Worm (Caenorhabditis elegans): Measurements from ENCODE around the gene panl-3.

panl-3 gene

DNA sequence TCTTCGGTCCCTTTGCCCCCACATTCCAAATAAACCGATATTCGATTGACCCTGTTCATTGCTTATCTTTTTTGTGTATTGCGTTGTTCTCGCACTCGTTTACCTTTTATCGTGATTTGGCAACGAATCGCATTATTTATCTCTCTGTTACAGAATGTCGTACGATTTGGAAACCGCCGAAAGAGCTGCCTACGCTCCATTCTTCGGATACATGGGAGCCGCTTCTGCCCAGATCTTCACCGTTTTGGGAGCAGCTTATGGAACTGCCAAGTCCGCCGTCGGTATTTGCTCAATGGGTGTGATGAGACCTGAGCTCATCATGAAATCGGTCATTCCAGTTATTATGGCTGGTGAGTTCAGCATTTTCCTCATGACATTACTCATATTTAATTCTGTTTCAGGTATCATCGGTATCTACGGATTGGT is 36.8 kb upstream of the panl-3 start, which contains the start of gene vha-2 (continued):
- no peak for TF ChIP-seq cey-2 (tag; optimal IDR thresholded peaks at IDR 0.05; ENCODE audit: borderline replicate concordance, insufficient read depth)
- no peak for TF ChIP-seq lim-7 (GFP tag; IDR thresholded peaks at IDR 0.05)
- no peak for TF ChIP-seq ceh-44 (GFP tag; IDR thresholded peaks at IDR 0.05)
- TF ChIP-seq mes-2 (tag; optimal IDR thresholded peaks at IDR 0.05; ENCODE audit: poor library complexity, severe bottlenecking) = peak; percentile 32
- peak in 1 of 2 experiments; percentile 9 for TF ChIP-seq daf-16 (GFP tag; optimal IDR thresholded peaks at IDR 0.05)
- peak; percentile 31 for TF ChIP-seq daf-16 (tag; optimal IDR thresholded peaks at IDR 0.05)
- TF ChIP-seq mep-1 (tag; optimal IDR thresholded peaks at IDR 0.05) = peak; percentile 7
- no peak for TF ChIP-seq Y75B8A.6 (GFP tag; IDR thresholded peaks at IDR 0.05)
- TF ChIP-seq hif-1 (tag; optimal IDR thresholded peaks at IDR 0.05) = no peak
- peak; percentile 31 for TF ChIP-seq dve-1 (tag; optimal IDR thresholded peaks at IDR 0.05; ENCODE audit: insufficient read depth)
- TF ChIP-seq ama-1 (optimal IDR thresholded peaks at IDR 0.05) = peak; percentile 90
- TF ChIP-seq spr-1 (tag; optimal IDR thresholded peaks at IDR 0.05) = peak; percentile 39
- TF ChIP-seq lin-1 (GFP tag; IDR thresholded peaks at IDR 0.05) = peak; percentile 61
- TF ChIP-seq tra-1 (GFP tag; IDR thresholded peaks at IDR 0.05) = peak; percentile 26; the same call in 1 of the 2 replicates
- TF ChIP-seq nhr-41 (GFP tag; IDR thresholded peaks at IDR 0.05) = no peak
- no peak for TF ChIP-seq mdl-1 (tag; optimal IDR thresholded peaks at IDR 0.05)
- peak; percentile 49 for TF ChIP-seq arid-1 (GFP tag; conservative IDR thresholded peaks at IDR 0.05)

DNA sequence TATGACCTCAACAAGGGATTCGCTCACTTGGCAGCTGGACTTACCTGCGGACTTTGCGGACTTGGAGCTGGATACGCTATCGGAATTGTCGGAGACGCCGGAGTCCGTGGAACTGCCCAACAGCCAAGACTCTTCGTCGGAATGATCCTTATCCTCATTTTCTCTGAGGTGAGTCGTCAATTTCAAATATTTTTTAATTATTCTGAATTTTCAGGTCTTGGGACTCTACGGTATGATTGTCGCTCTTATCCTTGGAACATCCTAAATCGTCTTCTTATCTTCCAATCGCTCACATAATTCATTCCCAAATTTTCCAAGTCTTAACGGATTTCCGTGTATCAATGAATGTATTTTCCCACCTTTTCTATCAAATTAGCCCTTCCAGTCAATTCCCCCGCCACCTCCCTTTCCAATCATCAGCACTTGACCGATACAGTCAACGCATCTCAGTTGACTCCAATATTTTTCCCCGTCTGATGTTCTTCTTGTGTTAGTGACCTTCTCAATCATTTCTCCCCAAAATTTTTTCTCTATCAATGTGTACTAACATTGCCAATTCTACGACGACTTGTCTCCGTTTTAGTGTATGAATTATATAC is 36.3 kb upstream of the panl-3 start, which contains the start of gene R10E11.6:
Gene R10E11.6 (plus strand): TSS at position 524 of the 599 bp plus-strand sequence.
- TF ChIP-seq D1046.2 (GFP tag; IDR thresholded peaks at IDR 0.05) = 0 out of 2 replicates have a peak, but pooled peaks have one; percentile 11
- no peak for TF ChIP-seq dpl-1 (GFP tag; optimal IDR thresholded peaks at IDR 0.05)
- 0 out of 2 replicates have a peak, but pooled peaks have one; percentile 8 for TF ChIP-seq daf-8 (GFP tag; IDR thresholded peaks at IDR 0.05)
- TF ChIP-seq Y5F2A.4 (GFP tag; optimal IDR thresholded peaks at IDR 0.05) = peak; percentile 33
- peak; percentile 92 for TF ChIP-seq aha-1 (tag)
- no peak for TF ChIP-seq nhr-6 (tag; optimal IDR thresholded peaks at IDR 0.05)
- peak; percentile 22 for TF ChIP-seq mes-2 (tag; optimal IDR thresholded peaks at IDR 0.05; ENCODE audit: poor library complexity, severe bottlenecking)
- 0 out of 2 replicates have a peak, but pooled peaks have one; percentile 10 for TF ChIP-seq daf-19 (GFP tag; conservative IDR thresholded peaks at IDR 0.05)

DNA sequence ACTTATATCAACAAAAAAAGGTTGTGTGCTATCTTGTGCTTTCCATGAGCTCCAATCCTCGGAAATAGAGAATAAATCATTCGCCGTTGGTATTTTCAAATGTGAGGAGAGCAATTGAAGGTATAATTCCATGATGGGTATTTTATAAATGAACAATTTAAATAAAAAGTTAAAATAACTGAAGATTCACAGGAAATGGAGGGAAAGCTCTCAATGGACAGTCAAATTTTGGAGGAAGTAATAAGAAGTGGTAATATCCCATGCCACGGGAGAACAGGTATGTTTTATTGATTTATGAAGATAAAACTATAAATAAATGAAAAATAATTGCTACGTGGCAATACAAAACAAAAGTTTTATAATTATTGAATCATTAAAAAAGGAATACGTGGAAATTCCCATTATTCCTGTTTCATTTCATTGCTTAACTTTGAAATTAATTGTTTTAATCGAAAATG is 35.7 kb upstream of the panl-3 start:
- TF ChIP-seq daf-16 (GFP tag; optimal IDR thresholded peaks at IDR 0.05) (peak in 1 of 2 experiments; percentile 62), daf-16 (tag; optimal IDR thresholded peaks at IDR 0.05) (peak; percentile 61), mdl-1 (tag; optimal IDR thresholded peaks at IDR 0.05) (no peak), Y105C5A.15 (GFP tag; IDR thresholded peaks at IDR 0.05) (0 out of 2 replicates have a peak, but pooled peaks have one; percentile 7), T20F7.1 (GFP tag; optimal IDR thresholded peaks at IDR 0.05) (peak; percentile 47), spr-3 (GFP tag; optimal IDR thresholded peaks at IDR 0.05) (peak; percentile 40), duxl-1 (tag; optimal IDR thresholded peaks at IDR 0.05; ENCODE audit: poor library complexity) (peak; percentile 46), lin-38 (GFP tag; IDR thresholded peaks at IDR 0.05) (peak; percentile 62), fos-1 (tag; optimal IDR thresholded peaks at IDR 0.05) (peak; percentile 51), nhr-111 (GFP tag; optimal IDR thresholded peaks at IDR 0.05) (peak; percentile 51), lsy-2 (tag; optimal IDR thresholded peaks at IDR 0.05) (peak in 1 of 2 experiments; percentile 50), sdz-12 (GFP tag; optimal IDR thresholded peaks at IDR 0.05) (peak; percentile 76), fkh-10 (GFP tag; optimal IDR thresholded peaks at IDR 0.05) (no peak), nhr-25 (tag; optimal IDR thresholded peaks at IDR 0.05; ENCODE audit: borderline replicate concordance, insufficient read depth) (peak; percentile 11), T26A8.4 (GFP tag; IDR thresholded peaks at IDR 0.05) (peak; percentile 55), zfp-3 (GFP tag; conservative IDR thresholded peaks at IDR 0.05) (peak; percentile 83), nhr-48 (tag; optimal IDR thresholded peaks at IDR 0.05) (peak; percentile 26), pha-4 (GFP tag; IDR thresholded peaks at IDR 0.05) (0 out of 2 replicates have a peak, but pooled peaks have one; percentile 4), pha-4 (tag; optimal IDR thresholded peaks at IDR 0.05) (no peak), vab-7 (GFP tag; IDR thresholded peaks at IDR 0.05) (no peak), nhr-42 (GFP tag; IDR thresholded peaks at IDR 0.05) (no peak), aha-1 (tag) (peak; percentile 26), F49E8.2 (tag; optimal IDR thresholded peaks at IDR 0.05; ENCODE audit: borderline replicate concordance) (no peak), hlh-11 (tag; optimal IDR thresholded peaks at IDR 0.05) (no peak), ama-1 (optimal IDR thresholded peaks at IDR 0.05) (peak; percentile 68), spr-1 (tag; optimal IDR thresholded peaks at IDR 0.05) (peak; percentile 26), ceh-62 (tag; optimal IDR thresholded peaks at IDR 0.05) (no peak)
